Fruit fly (Drosophila melanogaster): Measurements from ENCODE around the gene ND-ASHI.

Gene ND-ASHI

dm6 chrX:6656023-6656594 is 22.8 kb downstream of the ND-ASHI start (continued):
- peak; percentile 27 for TF ChIP-seq CG14965 (GFP tag; optimal IDR thresholded peaks at IDR 0.05; ENCODE audit: borderline replicate concordance)
- TF ChIP-seq CG1529 (GFP tag; optimal IDR thresholded peaks at IDR 0.05) = peak; percentile 57
- peak; percentile 85 for TF ChIP-seq CG18262 (tag; optimal IDR thresholded peaks at IDR 0.05)
- 0 out of 2 replicates have a peak, but pooled peaks have one; percentile 12 for TF ChIP-seq rib (GFP tag; IDR thresholded peaks at IDR 0.05)
- TF ChIP-seq Gsc (GFP tag; IDR thresholded peaks at IDR 0.05) = no peak
- no peak for TF ChIP-seq lov (optimal IDR thresholded peaks at IDR 0.05)
- 0 out of 3 replicates have a peak, but pooled peaks have one; percentile 45 for TF ChIP-seq lov (GFP tag; IDR thresholded peaks at IDR 0.05)
- no peak for TF ChIP-seq sna (GFP tag; IDR thresholded peaks at IDR 0.05; ENCODE audit: partially characterized antibody)
- peak; percentile 70; the same call in 1 of the 3 replicates for TF ChIP-seq C15 (GFP tag; IDR thresholded peaks at IDR 0.05)
- peak; percentile 78 for TF ChIP-seq CG10366 (GFP tag; IDR thresholded peaks at IDR 0.05)
- no peak for TF ChIP-seq CG10565 (GFP tag; optimal IDR thresholded peaks at IDR 0.05)
- no peak for TF ChIP-seq CG7271 (tag; optimal IDR thresholded peaks at IDR 0.05)
- peak; percentile 69 for TF ChIP-seq CG6683 (GFP tag; optimal IDR thresholded peaks at IDR 0.05)
- TF ChIP-seq CG15514 (GFP tag; optimal IDR thresholded peaks at IDR 0.05) = peak; percentile 71
- peak; percentile 40; the same call in 1 of the 2 replicates for TF ChIP-seq gt (GFP tag; IDR thresholded peaks at IDR 0.05)
- peak; percentile 78 for TF ChIP-seq CG7372 (GFP tag; IDR thresholded peaks at IDR 0.05)
- peak; percentile 66 for TF ChIP-seq jing (GFP tag; optimal IDR thresholded peaks at IDR 0.05)
- TF ChIP-seq D19A (tag; optimal IDR thresholded peaks at IDR 0.05) = peak; percentile 80
- peak; percentile 70 for TF ChIP-seq CG11560 (tag; IDR thresholded peaks at IDR 0.05)
- TF ChIP-seq CG16815 (GFP tag; optimal IDR thresholded peaks at IDR 0.05) = peak; percentile 73
- no peak; the same call in 1 of the 2 replicates for TF ChIP-seq Lim3 (GFP tag; IDR thresholded peaks at IDR 0.05)
- peak; percentile 50 for TF ChIP-seq CG3407 (GFP tag; optimal IDR thresholded peaks at IDR 0.05)
- peak; percentile 64 for TF ChIP-seq oc (tag; optimal IDR thresholded peaks at IDR 0.05)
- peak; percentile 40 for TF ChIP-seq NC2β (GFP tag; optimal IDR thresholded peaks at IDR 0.05)
- peak; percentile 80 for TF ChIP-seq tin (GFP tag; optimal IDR thresholded peaks at IDR 0.05)
- TF ChIP-seq Rfx (GFP tag; IDR thresholded peaks at IDR 0.05) = peak; percentile 86
- TF ChIP-seq Doc3 (GFP tag; IDR thresholded peaks at IDR 0.05; ENCODE audit: partially characterized antibody) = no peak
- TF ChIP-seq CG4617 (GFP tag; optimal IDR thresholded peaks at IDR 0.05; ENCODE audit: borderline replicate concordance) = peak; percentile 40
- peak; percentile 81 for TF ChIP-seq tgo (GFP tag; IDR thresholded peaks at IDR 0.05)
- peak; percentile 89 for TF ChIP-seq Sox100B (GFP tag; optimal IDR thresholded peaks at IDR 0.05)
- peak; percentile 76 for TF ChIP-seq CG16863 (GFP tag; optimal IDR thresholded peaks at IDR 0.05)
- TF ChIP-seq eyg (GFP tag; optimal IDR thresholded peaks at IDR 0.05) = peak; percentile 78
- TF ChIP-seq zen2 (GFP tag; IDR thresholded peaks at IDR 0.05; ENCODE audit: partially characterized antibody) = no peak
- peak; percentile 67; the same call in 2 of the 3 replicates for TF ChIP-seq CG7357 (GFP tag; IDR thresholded peaks at IDR 0.05)
- TF ChIP-seq CG4730 (GFP tag; IDR thresholded peaks at IDR 0.05) = peak; percentile 59
- no peak for TF ChIP-seq knrl (GFP tag; IDR thresholded peaks at IDR 0.05; ENCODE audit: partially characterized antibody)
- TF ChIP-seq Hmx (GFP tag; optimal IDR thresholded peaks at IDR 0.05) = peak; percentile 58
- peak; percentile 88 for TF ChIP-seq CG13624 (GFP tag; optimal IDR thresholded peaks at IDR 0.05)
- TF ChIP-seq CG14667 (GFP tag; IDR thresholded peaks at IDR 0.05) = peak; percentile 68
- no peak for TF ChIP-seq ara (GFP tag; IDR thresholded peaks at IDR 0.05)
- peak; percentile 75 for TF ChIP-seq maf-S (GFP tag; optimal IDR thresholded peaks at IDR 0.05)
- TF ChIP-seq CG13123 (GFP tag; optimal IDR thresholded peaks at IDR 0.05) = peak; percentile 74
- TF ChIP-seq vvl (GFP tag; IDR thresholded peaks at IDR 0.05) = peak; percentile 83
- peak; percentile 67 for TF ChIP-seq Bdp1 (GFP tag; optimal IDR thresholded peaks at IDR 0.05)
- TF ChIP-seq Atf-2 (GFP tag; optimal IDR thresholded peaks at IDR 0.05) = peak; percentile 81
- TF ChIP-seq fd3F (GFP tag; optimal IDR thresholded peaks at IDR 0.05) = peak; percentile 78
- TF ChIP-seq grau (tag; optimal IDR thresholded peaks at IDR 0.05) = peak; percentile 86
- peak; percentile 77 for TF ChIP-seq zfh2 (GFP tag; optimal IDR thresholded peaks at IDR 0.05)
- TF ChIP-seq BEAF-32 (GFP tag; optimal IDR thresholded peaks at IDR 0.05) = no peak
- TF ChIP-seq Taf1 (GFP tag; IDR thresholded peaks at IDR 0.05) = peak; percentile 63

Measured in whole organism, embryonic.